Worm (Caenorhabditis elegans) whole organism, young adult: ENCODE data around the gene clc-28.

Source experiments
- nhr-27 ChIP-seq: fragments of 200-800 bp; sonication (Bioruptor generic); optimal IDR thresholded peaks from 2 replicates; lab custom pipeline; 2018; ENCODE audit warnings: mild to moderate bottlenecking, missing genetic modification characterization, moderate library complexity, missing compliant biosample characterization
- unc-130 ChIP-seq: sonication (generic microtip); optimal IDR thresholded peaks from 2 replicates; lab custom pipeline; 2016; ENCODE audit warnings: missing genetic modification reagents, missing genetic modification characterization, missing compliant biosample characterization

ce11 chrIII:8318488-8318887, 20.8 kb downstream of the clc-28 start, which contains the start of gene sas-4:
- TF ChIP-seq unc-130 (no peak), nhr-27 (tag; lab: Kevin White, UChicago) (no peak)
